Worm (Caenorhabditis elegans): ENCODE measurements around the gene srh-283.

DNA sequence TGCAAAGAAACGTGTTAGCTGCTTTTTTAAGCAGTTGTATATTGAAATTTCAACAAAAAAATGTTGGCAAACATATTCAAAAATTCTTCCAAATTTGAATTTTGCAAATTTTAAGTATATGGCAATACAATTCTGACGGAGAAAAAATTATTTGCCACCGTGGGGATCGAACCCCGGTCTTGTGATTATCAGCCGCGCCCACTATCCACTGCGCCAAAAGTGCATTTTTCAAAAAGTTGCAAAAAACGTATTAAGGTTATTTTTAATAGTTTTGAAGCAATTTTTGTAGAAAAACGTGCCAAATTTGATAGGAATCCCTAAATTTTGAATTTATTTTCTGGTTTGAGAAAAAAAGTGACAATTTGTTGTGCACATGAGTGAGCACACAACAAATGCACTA is 19.2 kb downstream of the srh-283 start:
- TF ChIP-seq lin-13 (GFP tag; optimal IDR thresholded peaks at IDR 0.05), result no peak
- no peak for TF ChIP-seq arid-1 (GFP tag; conservative IDR thresholded peaks at IDR 0.05)
- no peak for TF ChIP-seq lin-1 (GFP tag; IDR thresholded peaks at IDR 0.05)
- TF ChIP-seq nhr-77 (tag; optimal IDR thresholded peaks at IDR 0.05), result no peak
- no peak for TF ChIP-seq F26F4.8 (GFP tag; conservative IDR thresholded peaks at IDR 0.05)
